Worm (Caenorhabditis elegans) whole organism, late embryonic: Measurements from ENCODE around the gene ZC204.13.

Experiments
- K02D7.2 ChIP-seq: sonication (generic microtip); optimal IDR thresholded peaks from 2 replicates; lab custom pipeline; 2017; ENCODE audit warnings: mild to moderate bottlenecking, missing genetic modification characterization, missing compliant biosample characterization
- T23F11.4 ChIP-seq: fragments of 200-800 bp; sonication (Bioruptor generic); optimal IDR thresholded peaks from 2 replicates; lab custom pipeline; 2018; ENCODE audit warnings: mild to moderate bottlenecking, missing genetic modification characterization, missing compliant biosample characterization
- Y22D7AL.16 ChIP-seq: sonication (generic microtip); optimal IDR thresholded peaks from 2 replicates; lab custom pipeline; 2016; ENCODE audit warnings: missing genetic modification characterization, missing compliant biosample characterization
- ahr-1 ChIP-seq: sonication (generic microtip); optimal IDR thresholded peaks from 2 replicates; lab custom pipeline; 2016; ENCODE audit warnings: missing genetic modification characterization, missing compliant biosample characterization
- ama-1 ChIP-seq: fragments of 150-350 bp; optimal IDR thresholded peaks from 2 replicates; lab custom pipeline; 2014
- ceh-19 ChIP-seq: fragments of 200-800 bp; sonication (Bioruptor generic); optimal IDR thresholded peaks from 2 replicates; lab custom pipeline; 2018; ENCODE audit warnings: mild to moderate bottlenecking, missing genetic modification characterization, missing compliant biosample characterization
- ceh-31 ChIP-seq: sonication (generic microtip); optimal IDR thresholded peaks from 2 replicates; lab custom pipeline; 2016; ENCODE audit warnings: missing genetic modification characterization, missing compliant biosample characterization
- ceh-34 ChIP-seq: sonication (generic microtip); optimal IDR thresholded peaks from 2 replicates; lab custom pipeline; 2016; ENCODE audit warnings: mild to moderate bottlenecking, missing genetic modification characterization, missing compliant biosample characterization
- ceh-9 ChIP-seq: sonication (generic microtip); optimal IDR thresholded peaks from 2 replicates; lab custom pipeline; 2016; ENCODE audit warnings: mild to moderate bottlenecking, missing genetic modification characterization, inconsistent platforms, missing compliant biosample characterization
- dmd-4 ChIP-seq: sonication (generic microtip); optimal IDR thresholded peaks from 2 replicates; lab custom pipeline; 2016; ENCODE audit warnings: borderline replicate concordance, missing genetic modification characterization, missing compliant biosample characterization
- elt-4 ChIP-seq: sonication (generic microtip); optimal IDR thresholded peaks from 2 replicates; lab custom pipeline; 2016; ENCODE audit warnings: missing genetic modification characterization, missing compliant biosample characterization
- fkh-10 ChIP-seq: fragments of 150-350 bp; optimal IDR thresholded peaks from 2 replicates; lab custom pipeline; 2014; ENCODE audit warnings: missing biosample characterization, missing genetic modification reagents, missing genetic modification characterization
- gmeb-2 ChIP-seq: sonication (generic microtip); optimal IDR thresholded peaks from 2 replicates; lab custom pipeline; 2016; ENCODE audit warnings: missing genetic modification characterization, inconsistent platforms, missing compliant biosample characterization
- hlh-13 ChIP-seq: fragments of 200-800 bp; sonication (Bioruptor generic); optimal IDR thresholded peaks from 2 replicates; lab custom pipeline; 2018; ENCODE audit warnings: mild to moderate bottlenecking, missing genetic modification characterization, missing compliant biosample characterization
- hlh-15 ChIP-seq: sonication (generic microtip); optimal IDR thresholded peaks from 2 replicates; lab custom pipeline; 2016; ENCODE audit warnings: missing genetic modification characterization, missing compliant biosample characterization
- hlh-30 ChIP-seq: sonication (generic microtip); optimal IDR thresholded peaks from 2 replicates; lab custom pipeline; 2017; ENCODE audit warnings: antibody characterized with exemption, missing genetic modification characterization, missing compliant biosample characterization; ENCODE audit not compliant: insufficient read depth
- hlh-8 ChIP-seq: sonication (generic microtip); optimal IDR thresholded peaks from 2 replicates; lab custom pipeline; 2016; ENCODE audit warnings: missing genotype, missing genetic modification characterization, missing compliant biosample characterization
- lim-6 ChIP-seq: sonication (generic microtip); optimal IDR thresholded peaks from 2 replicates; lab custom pipeline; 2016; ENCODE audit warnings: missing genetic modification characterization, missing compliant biosample characterization
- madf-2 ChIP-seq: sonication (generic microtip); optimal IDR thresholded peaks from 2 replicates; lab custom pipeline; 2017; ENCODE audit warnings: missing genetic modification characterization, missing compliant biosample characterization
- nfya-1 ChIP-seq: sonication (generic microtip); optimal IDR thresholded peaks from 2 replicates; lab custom pipeline; 2017; ENCODE audit warnings: missing genetic modification characterization, mild to moderate bottlenecking, missing compliant biosample characterization, antibody characterized with exemption, moderate library complexity
- nhr-11 ChIP-seq: fragments of 150-350 bp; optimal IDR thresholded peaks from 2 replicates; lab custom pipeline; 2014; ENCODE audit warnings: missing biosample characterization, missing genetic modification characterization
- npax-4 ChIP-seq: sonication (generic microtip); optimal IDR thresholded peaks from 2 replicates; lab custom pipeline; 2016; ENCODE audit warnings: missing genetic modification characterization, missing compliant biosample characterization
- odd-2 ChIP-seq: sonication (generic microtip); optimal IDR thresholded peaks from 2 replicates; lab custom pipeline; 2017; ENCODE audit warnings: antibody characterized with exemption, mild to moderate bottlenecking, missing genetic modification characterization, missing compliant biosample characterization
- pat-9 ChIP-seq: fragments of 200-800 bp; sonication (Bioruptor generic); optimal IDR thresholded peaks from 2 replicates; lab custom pipeline; 2018; ENCODE audit warnings: mild to moderate bottlenecking, missing genetic modification characterization, moderate library complexity, missing compliant biosample characterization
- ref-2 ChIP-seq: sonication (generic microtip); optimal IDR thresholded peaks from 2 replicates; lab custom pipeline; 2016; ENCODE audit warnings: missing genetic modification characterization, missing compliant biosample characterization
- rnt-1 ChIP-seq: sonication (generic microtip); optimal IDR thresholded peaks from 2 replicates; lab custom pipeline; 2016; ENCODE audit warnings: missing genetic modification characterization, missing compliant biosample characterization
- ttx-3 ChIP-seq: sonication (generic microtip); optimal IDR thresholded peaks from 2 replicates; lab custom pipeline; 2016; ENCODE audit warnings: missing genetic modification reagents, missing genetic modification characterization, missing compliant biosample characterization
- unc-3 ChIP-seq, 2 experiments: fragments of 200-800 bp in 1 of 2; sonication (Bioruptor generic) in 1 of 2; sonication (generic microtip) in 1 of 2; conservative IDR thresholded peaks in 1 of 2; optimal IDR thresholded peaks in 1 of 2; 2 replicates each; pipeline versions ENCODE4 v1.3.6 to Lab custom; 2016 to 2022; ENCODE audit warnings: missing compliant biosample characterization in 2 of 2, missing genetic modification characterization in 2 of 2, missing genetic modification reagents in 1 of 2
- unc-86 ChIP-seq: sonication (generic microtip); optimal IDR thresholded peaks from 2 replicates; lab custom pipeline; 2016; ENCODE audit warnings: missing genetic modification characterization, missing compliant biosample characterization

The ZC204.13 gene

ce11 chrII:1616382-1616781, 44.4 kb downstream of the ZC204.13 start, which contains the start of gene fbxa-165:
TSS of gene fbxa-165 (minus strand) at chrII:1616482.
- no peak for TF ChIP-seq ceh-9 (tag; lab: Kevin White, UChicago)
- no peak for TF ChIP-seq unc-3 (GFP tag; conservative IDR thresholded peaks at IDR 0.05; lab: Robert Waterston, UW)
- TF ChIP-seq unc-3 (tag; optimal IDR thresholded peaks at IDR 0.05; lab: Kevin White, UChicago), result no peak
- no peak for TF ChIP-seq lim-6 (tag; lab: Kevin White, UChicago)
- no peak for TF ChIP-seq nhr-11 (tag; lab: Kevin White, UChicago)
- TF ChIP-seq ama-1 (lab: Kevin White, UChicago), result no peak
- TF ChIP-seq hlh-8 (tag; lab: Kevin White, UChicago), result no peak
- TF ChIP-seq unc-86, result no peak
- TF ChIP-seq ttx-3 (tag; lab: Kevin White, UChicago), result no peak
- no peak for TF ChIP-seq gmeb-2
- TF ChIP-seq hlh-15, result no peak
- no peak for TF ChIP-seq fkh-10 (GFP tag; lab: Kevin White, UChicago)
- TF ChIP-seq elt-4, result no peak
- TF ChIP-seq pat-9 (tag; lab: Kevin White, UChicago), result no peak
- TF ChIP-seq ref-2 (tag; lab: Kevin White, UChicago), result no peak
- TF ChIP-seq hlh-30 (tag; lab: Kevin White, UChicago), result no peak
- no peak for TF ChIP-seq nfya-1 (tag; lab: Kevin White, UChicago)
- no peak for TF ChIP-seq ceh-34 (tag; lab: Kevin White, UChicago)
- TF ChIP-seq K02D7.2, result no peak

ce11 chrII:1613972-1614371, 46.8 kb downstream of the ZC204.13 start, which contains the start of gene fbxa-164:
TSS of gene fbxa-164 (minus strand) at chrII:1614072.
- TF ChIP-seq hlh-13 (GFP tag; lab: Kevin White, UChicago) (no peak), rnt-1 (no peak)

ce11 chrII:1610630-1611029, 50.2 kb downstream of the ZC204.13 start, which contains the start of gene fbxa-163:
TSS of gene fbxa-163 (minus strand) at chrII:1610730.
- TF ChIP-seq unc-3 (GFP tag; conservative IDR thresholded peaks at IDR 0.05; lab: Robert Waterston, UW) (no peak), unc-3 (tag; optimal IDR thresholded peaks at IDR 0.05; lab: Kevin White, UChicago) (no peak), hlh-15 (no peak), ahr-1 (no peak), K02D7.2 (no peak), ceh-34 (tag; lab: Kevin White, UChicago) (no peak), madf-2 (tag; lab: Kevin White, UChicago) (no peak), dmd-4 (no peak), rnt-1 (no peak), ceh-31 (tag; lab: Kevin White, UChicago) (no peak), npax-4 (tag; lab: Kevin White, UChicago) (no peak), T23F11.4 (GFP tag; lab: Kevin White, UChicago) (no peak), Y22D7AL.16 (tag; lab: Kevin White, UChicago) (no peak), ceh-19 (GFP tag; lab: Kevin White, UChicago) (no peak), gmeb-2 (no peak), odd-2 (no peak), fkh-10 (GFP tag; lab: Kevin White, UChicago) (no peak)
